Worm (Caenorhabditis elegans) whole organism, L2 larva: ENCODE data around the gene K09F5.6.

Experiments used
- ceh-82 ChIP-seq: fragments of 150-350 bp; optimal IDR thresholded peaks from 2 replicates; lab custom pipeline; 2014; ENCODE audit warnings: missing biosample characterization, missing genetic modification characterization
- nhr-237 ChIP-seq: fragments of 150-350 bp; optimal IDR thresholded peaks from 2 replicates; lab custom pipeline; 2014; ENCODE audit warnings: missing biosample characterization, missing genetic modification characterization

- no peak for TF ChIP-seq nhr-237 (tag; lab: Kevin White, UChicago)
- TF ChIP-seq ceh-82 (tag; lab: Kevin White, UChicago), result no peak
Observed at ce11 chrX:7739353-7739752, 20.3 kb downstream of the K09F5.6 start, which contains the start of gene K09F5.1.
